Worm (Caenorhabditis elegans) whole organism, L2 larva: Measurements from ENCODE around the gene flwr-1.

ENCODE experiments used
- ama-1 ChIP-seq: fragments of 150-350 bp; optimal IDR thresholded peaks from 2 replicates; lab custom pipeline; 2018; ENCODE audit warnings: inconsistent platforms
- egl-27 ChIP-seq: sonication (generic microtip); optimal IDR thresholded peaks from 3 replicates; lab custom pipeline; 2017; ENCODE audit warnings: missing biosample characterization, missing genetic modification reagents, missing genetic modification characterization

ce11 chrX:14958401-14958800 lies 11.7 kb downstream of the flwr-1 start:
- TF ChIP-seq ama-1 (lab: Kevin White, UChicago) (no peak), egl-27 (tag; lab: Kevin White, UChicago) (no peak)
